Worm (Caenorhabditis elegans) whole organism, L2 larva: ENCODE data around the gene T10C6.10.

ENCODE experiments used
- ama-1 ChIP-seq: fragments of 150-350 bp; optimal IDR thresholded peaks from 2 replicates; lab custom pipeline; 2018; ENCODE audit warnings: inconsistent platforms
- dmd-4 ChIP-seq: sonication (generic microtip); optimal IDR thresholded peaks from 2 replicates; lab custom pipeline; 2017; ENCODE audit warnings: missing biosample characterization, missing genetic modification characterization
- elt-1 ChIP-seq: fragments of 150-350 bp; optimal IDR thresholded peaks from 2 replicates; lab custom pipeline; 2014; ENCODE audit warnings: missing biosample characterization, missing genetic modification characterization
- lin-39 ChIP-seq: fragments of 150-350 bp; optimal IDR thresholded peaks from 2 replicates; lab custom pipeline; 2014; ENCODE audit warnings: missing biosample characterization, missing genetic modification reagents, missing genetic modification characterization
- nhr-23 ChIP-seq: fragments of 150-350 bp; optimal IDR thresholded peaks from 2 replicates; lab custom pipeline; 2014; ENCODE audit warnings: missing biosample characterization, missing genetic modification reagents, missing genetic modification characterization
- skn-1 ChIP-seq: sonication (generic microtip); optimal IDR thresholded peaks from 2 replicates; lab custom pipeline; 2017; ENCODE audit warnings: missing biosample characterization, missing genetic modification characterization
- ztf-11 ChIP-seq: sonication (generic microtip); optimal IDR thresholded peaks from 2 replicates; lab custom pipeline; 2017; ENCODE audit warnings: missing biosample characterization, missing genetic modification characterization

- TF ChIP-seq lin-39 (tag; lab: Kevin White, UChicago) (no peak), skn-1 (tag; lab: Kevin White, UChicago) (no peak), elt-1 (tag; lab: Kevin White, UChicago) (no peak), nhr-23 (tag; lab: Kevin White, UChicago) (no peak), ama-1 (lab: Kevin White, UChicago) (no peak), ztf-11 (no peak), dmd-4 (tag; lab: Kevin White, UChicago) (no peak)
Measured at ce11 chrV:16080039-16080438, 43.8 kb downstream of the T10C6.10 start.
